Fruit fly (Drosophila melanogaster) whole organism, embryonic: ENCODE results near the gene Rdh.

Source experiments
- ATbp ChIP-seq: fragments of 200-800 bp; sonication (Bioruptor generic); optimal IDR thresholded peaks from 2 replicates; lab custom pipeline; 2017; ENCODE audit warnings: missing biosample characterization, mild to moderate bottlenecking, missing genetic modification characterization, missing genetic modification reagents
- Asciz ChIP-seq: fragments of 200-800 bp; sonication (Bioruptor generic); optimal IDR thresholded peaks from 2 replicates; lab custom pipeline; 2017; ENCODE audit warnings: missing biosample characterization, mild to moderate bottlenecking, missing genetic modification characterization, missing genetic modification reagents
- Bgb ChIP-seq: fragments of 200-800 bp; sonication (Bioruptor generic); IDR thresholded peaks from 2 replicates; pipeline ENCODE4 v1.3.6; 2022; ENCODE audit warnings: missing biosample characterization, missing genetic modification characterization; ENCODE audit not compliant: partially characterized antibody
- CG12659 ChIP-seq: fragments of 200-800 bp; sonication (Bioruptor generic); optimal IDR thresholded peaks from 3 replicates; lab custom pipeline; 2017; ENCODE audit warnings: mild to moderate bottlenecking, missing biosample characterization, missing genetic modification reagents, missing genetic modification characterization
- CG12769 ChIP-seq: fragments of 200-800 bp; sonication (Bioruptor generic); optimal IDR thresholded peaks from 2 replicates; lab custom pipeline; 2019; ENCODE audit warnings: missing biosample characterization, mild to moderate bottlenecking, missing genetic modification characterization, moderate library complexity
- CG13123 ChIP-seq: fragments of 200-800 bp; sonication (Bioruptor generic); optimal IDR thresholded peaks from 2 replicates; lab custom pipeline; 2016; ENCODE audit warnings: missing biosample characterization, missing genetic modification characterization
- CG13775 ChIP-seq: fragments of 200-800 bp; sonication (Bioruptor generic); optimal IDR thresholded peaks from 3 replicates; lab custom pipeline; 2017; ENCODE audit warnings: missing biosample characterization, mild to moderate bottlenecking, missing genetic modification characterization
- CG16813 ChIP-seq: fragments of 200-800 bp; sonication (Bioruptor generic); IDR thresholded peaks from 3 replicates; pipeline ENCODE4 v1.3.6; 2022; ENCODE audit warnings: missing biosample characterization, missing genetic modification characterization; ENCODE audit not compliant: partially characterized antibody
- CG17612 ChIP-seq: fragments of 200-800 bp; sonication (Bioruptor generic); IDR thresholded peaks from 2 replicates; pipeline ENCODE4 v1.3.6; 2022; ENCODE audit warnings: missing biosample characterization, missing genetic modification characterization
- CG1832 ChIP-seq: fragments of 200-800 bp; sonication (Bioruptor generic); optimal IDR thresholded peaks from 2 replicates; lab custom pipeline; 2017; ENCODE audit warnings: missing biosample characterization, mild to moderate bottlenecking, missing genetic modification characterization, inconsistent platforms
- CG2712 ChIP-seq: fragments of 200-800 bp; optimal IDR thresholded peaks from 3 replicates; lab custom pipeline; 2019; ENCODE audit warnings: missing biosample characterization, mild to moderate bottlenecking, missing genetic modification characterization, moderate library complexity
- CG42726 ChIP-seq: fragments of 200-800 bp; sonication (Bioruptor generic); IDR thresholded peaks from 2 replicates; pipeline ENCODE4 v1.3.6; 2022; ENCODE audit warnings: missing biosample characterization, missing genetic modification characterization; ENCODE audit not compliant: partially characterized antibody
- CG7357 ChIP-seq: fragments of 200-800 bp; sonication (Bioruptor generic); IDR thresholded peaks from 3 replicates; pipeline ENCODE4 v1.3.6; 2022; ENCODE audit warnings: missing biosample characterization, missing genetic modification characterization
- CG9797 ChIP-seq: fragments of 200-800 bp; sonication (Bioruptor generic); optimal IDR thresholded peaks from 3 replicates; lab custom pipeline; 2018; ENCODE audit warnings: missing biosample characterization, mild to moderate bottlenecking, missing genetic modification characterization
- D ChIP-seq, 2 experiments: fragments of 200-800 bp in 1 of 2; fragments of >200 bp in 1 of 2; sonication (Bioruptor generic) in 1 of 2; optimal IDR thresholded peaks; 2 replicates in 1 of 2; 3 replicates in 1 of 2; lab custom pipeline; 2017; ENCODE audit warnings: mild to moderate bottlenecking in 1 of 2, missing biosample characterization in 1 of 2, missing genetic modification characterization in 1 of 2, missing genetic modification reagents in 1 of 2
- D19B ChIP-seq: fragments of 200-800 bp; sonication (Bioruptor generic); optimal IDR thresholded peaks from 2 replicates; lab custom pipeline; 2017; ENCODE audit warnings: missing biosample characterization, mild to moderate bottlenecking, missing genetic modification characterization
- Dip3 ChIP-seq: fragments of 200-800 bp; sonication (Bioruptor generic); optimal IDR thresholded peaks from 3 replicates; lab custom pipeline; 2016; ENCODE audit warnings: missing biosample characterization, missing genetic modification characterization
- Ets65A ChIP-seq: fragments of 200-800 bp; sonication (Bioruptor generic); peaks from one replicate; lab custom pipeline; 2016; ENCODE audit warnings: missing biosample characterization, missing genetic modification characterization
- H15 ChIP-seq: fragments of 200-800 bp; sonication (Bioruptor generic); IDR thresholded peaks from 3 replicates; pipeline ENCODE4 v1.3.6; 2022; ENCODE audit warnings: missing biosample characterization, missing genetic modification characterization
- Hr3 ChIP-seq: fragments of 200-800 bp; sonication (Bioruptor generic); optimal IDR thresholded peaks from 3 replicates; lab custom pipeline; 2016; ENCODE audit warnings: missing biosample characterization, missing genetic modification characterization
- Hr51 ChIP-seq, 2 experiments: fragments of 200-800 bp; sonication (Bioruptor generic); optimal IDR thresholded peaks; 2 replicates in 1 of 2; 3 replicates in 1 of 2; lab custom pipeline; 2016 to 2018; ENCODE audit warnings: missing biosample characterization in 2 of 2, missing genetic modification characterization in 2 of 2, mild to moderate bottlenecking in 1 of 2, moderate library complexity in 1 of 2
- Nf-YB ChIP-seq: fragments of 200-800 bp; sonication (Bioruptor generic); optimal IDR thresholded peaks from 3 replicates; lab custom pipeline; 2019; ENCODE audit warnings: missing biosample characterization, mild to moderate bottlenecking, missing genetic modification characterization, moderate library complexity
- Nf-YC ChIP-seq: fragments of 200-800 bp; optimal IDR thresholded peaks from 3 replicates; lab custom pipeline; 2019; ENCODE audit warnings: missing biosample characterization, mild to moderate bottlenecking, missing genetic modification characterization, moderate library complexity
- NfI ChIP-seq: fragments of 200-800 bp; sonication (Bioruptor generic); optimal IDR thresholded peaks from 3 replicates; lab custom pipeline; 2018; ENCODE audit warnings: missing biosample characterization, mild to moderate bottlenecking, missing genetic modification characterization, moderate library complexity
- Oaz ChIP-seq: fragments of 200-800 bp; sonication (Bioruptor generic); IDR thresholded peaks from 2 replicates; pipeline ENCODE4 v1.3.6; 2022; ENCODE audit warnings: missing biosample characterization, missing genetic modification characterization
- Ptx1 ChIP-seq: fragments of 200-800 bp; sonication (Bioruptor generic); IDR thresholded peaks from 2 replicates; pipeline ENCODE4 v1.3.6; 2022; ENCODE audit warnings: missing biosample characterization, missing genetic modification characterization
- amos ChIP-seq: fragments of 200-800 bp; sonication (Bioruptor generic); IDR thresholded peaks from 2 replicates; pipeline ENCODE4 v1.3.6; 2022; ENCODE audit warnings: missing biosample characterization, missing genetic modification characterization; ENCODE audit not compliant: partially characterized antibody
- bbx ChIP-seq: fragments of 200-800 bp; sonication (Bioruptor generic); IDR thresholded peaks from 2 replicates; pipeline ENCODE4 v1.3.6; 2022; ENCODE audit warnings: missing biosample characterization, missing genetic modification characterization; ENCODE audit not compliant: partially characterized antibody
- bcd ChIP-seq: fragments of 200-800 bp; sonication (Bioruptor generic); optimal IDR thresholded peaks from 2 replicates; lab custom pipeline; 2017; ENCODE audit warnings: missing biosample characterization, mild to moderate bottlenecking, missing genetic modification characterization
- cad ChIP-seq: fragments of >200 bp; optimal IDR thresholded peaks from 2 replicates; lab custom pipeline; 2017; ENCODE audit warnings: missing biosample characterization, missing genetic modification characterization
- cg ChIP-seq: fragments of 200-800 bp; sonication (Bioruptor generic); optimal IDR thresholded peaks from 3 replicates; lab custom pipeline; 2019; ENCODE audit warnings: missing biosample characterization, mild to moderate bottlenecking, missing genetic modification characterization, moderate library complexity
- chm ChIP-seq: fragments of 200-800 bp; sonication (Bioruptor generic); IDR thresholded peaks from 2 replicates; pipeline ENCODE4 v1.3.6; 2022; ENCODE audit warnings: missing biosample characterization, missing genetic modification characterization
- fd102C ChIP-seq: fragments of 200-800 bp; sonication (Bioruptor generic); optimal IDR thresholded peaks from 2 replicates; lab custom pipeline; 2018; ENCODE audit warnings: missing biosample characterization, mild to moderate bottlenecking, missing genetic modification characterization, moderate library complexity
- gem ChIP-seq: fragments of 200-800 bp; sonication (Bioruptor generic); optimal IDR thresholded peaks from 2 replicates; lab custom pipeline; 2019; ENCODE audit warnings: missing biosample characterization, mild to moderate bottlenecking, missing genetic modification characterization, moderate library complexity
- gfzf ChIP-seq: fragments of 200-800 bp; sonication (Bioruptor generic); optimal IDR thresholded peaks from 2 replicates; lab custom pipeline; 2016; ENCODE audit warnings: missing biosample characterization, mild to moderate bottlenecking, missing genetic modification characterization, moderate library complexity
- insv ChIP-seq, 2 experiments: fragments of 200-800 bp; sonication (Bioruptor generic); optimal IDR thresholded peaks; 3 replicates each; lab custom pipeline; 2016 to 2018; ENCODE audit warnings: missing biosample characterization in 2 of 2, missing genetic modification characterization in 2 of 2
- kah ChIP-seq: fragments of 200-800 bp; sonication (Bioruptor generic); optimal IDR thresholded peaks from 2 replicates; lab custom pipeline; 2018; ENCODE audit warnings: missing biosample characterization, mild to moderate bottlenecking, missing genetic modification characterization
- lab ChIP-seq: fragments of 200-800 bp; sonication (Bioruptor generic); optimal IDR thresholded peaks from 3 replicates; lab custom pipeline; 2017; ENCODE audit warnings: missing biosample characterization, missing genetic modification characterization, mild to moderate bottlenecking, moderate library complexity, missing genetic modification reagents
- mam ChIP-seq: fragments of 200-800 bp; sonication (Bioruptor generic); optimal IDR thresholded peaks from 3 replicates; lab custom pipeline; 2016; ENCODE audit warnings: missing biosample characterization, missing genetic modification characterization
- mld ChIP-seq: fragments of 200-800 bp; sonication (Bioruptor generic); IDR thresholded peaks from 3 replicates; pipeline ENCODE4 v1.3.6; 2022; ENCODE audit warnings: missing biosample characterization, missing genetic modification characterization; ENCODE audit not compliant: partially characterized antibody
- nom ChIP-seq: fragments of 200-800 bp; sonication (Bioruptor generic); optimal IDR thresholded peaks from 2 replicates; lab custom pipeline; 2017; ENCODE audit warnings: missing biosample characterization, missing genetic modification characterization, mild to moderate bottlenecking, moderate library complexity, missing genetic modification reagents
- pan ChIP-seq, 4 experiments: fragments of >200 bp in 3 of 4; fragments of 200-800 bp in 1 of 4; sonication (Bioruptor generic) in 1 of 4; optimal IDR thresholded peaks in 3 of 4; IDR thresholded peaks in 1 of 4; 2 replicates each; pipeline versions ENCODE4 v1.3.6 to Lab custom; 2017 to 2022; ENCODE audit warnings: missing biosample characterization in 2 of 4, missing genetic modification characterization in 2 of 4, mixed read lengths in 1 of 4
- phol ChIP-seq: fragments of 200-800 bp; sonication (Bioruptor generic); optimal IDR thresholded peaks from 3 replicates; lab custom pipeline; 2018; ENCODE audit warnings: missing biosample characterization, mild to moderate bottlenecking, missing genetic modification characterization, moderate library complexity
- scrt ChIP-seq: fragments of 200-800 bp; sonication (Bioruptor generic); optimal IDR thresholded peaks from 2 replicates; lab custom pipeline; 2018; ENCODE audit warnings: missing biosample characterization, mild to moderate bottlenecking, missing genetic modification characterization, moderate library complexity
- sug ChIP-seq: fragments of 200-800 bp; optimal IDR thresholded peaks from 2 replicates; lab custom pipeline; 2019; ENCODE audit warnings: missing biosample characterization, mild to moderate bottlenecking, missing genetic modification characterization, moderate library complexity
- trh ChIP-seq: fragments of 200-800 bp; sonication (Bioruptor generic); optimal IDR thresholded peaks from 2 replicates; lab custom pipeline; 2016; ENCODE audit warnings: missing biosample characterization, missing genetic modification characterization
- wor ChIP-seq: fragments of 200-800 bp; sonication (Bioruptor generic); IDR thresholded peaks from 2 replicates; pipeline ENCODE4 v1.3.6; 2022; ENCODE audit warnings: missing biosample characterization, missing genetic modification characterization

Rdh gene

DNA sequence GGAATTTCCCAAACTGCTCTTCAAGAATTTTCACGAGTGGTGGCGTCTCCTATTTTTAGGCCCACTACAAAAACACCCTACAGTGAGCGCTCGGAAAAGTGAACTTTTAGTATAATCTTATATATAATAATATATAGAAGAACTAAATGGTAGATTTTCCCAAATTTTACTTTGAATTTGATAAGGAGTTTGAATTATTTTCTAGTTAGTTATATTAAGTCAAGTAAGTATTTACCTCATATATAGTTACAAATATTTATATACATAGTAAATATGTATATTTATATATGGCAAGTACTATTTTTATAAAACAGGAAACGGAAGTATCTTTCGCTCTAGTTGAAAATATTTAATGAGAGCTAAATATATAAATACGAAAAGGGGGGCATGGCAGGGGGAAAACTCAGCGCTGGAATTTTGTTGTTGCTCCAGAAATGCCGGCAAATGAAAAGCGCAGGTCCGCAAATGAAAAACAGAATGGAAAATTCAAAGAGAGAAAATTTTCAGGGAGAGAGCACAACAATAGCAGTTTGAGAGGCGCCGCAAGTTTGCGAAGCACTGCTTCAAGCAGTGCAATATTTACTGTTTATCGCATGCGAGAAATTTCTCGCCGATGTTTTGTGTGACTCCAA is 36.3 kb upstream of the Rdh start (continued):
- TF ChIP-seq CG13123 (GFP tag; lab: Kevin White, UChicago) (no peak), ATbp (GFP tag; lab: Kevin White, UChicago) (peak; percentile 39), bbx (GFP tag; lab: Robert Waterston, UW) (peak; percentile 78), NfI (GFP tag; lab: Kevin White, UChicago) (peak; percentile 52), gfzf (GFP tag; lab: Kevin White, UChicago) (no peak), CG13775 (GFP tag; lab: Kevin White, UChicago) (peak; percentile 16), gem (tag; lab: Kevin White, UChicago) (peak; percentile 70), cad (GFP tag; lab: Kevin White, UChicago) (peak; percentile 99), scrt (GFP tag; lab: Kevin White, UChicago) (peak; percentile 31), pan (optimal IDR thresholded peaks at IDR 0.05; lab: Kevin White, UChicago) (no peak), pan (GFP tag; optimal IDR thresholded peaks at IDR 0.05 in 1 of 2, IDR thresholded peaks at IDR 0.05 in 1 of 2) (peak in 1 of 2 experiments; percentile 22), Ptx1 (0 out of 2 replicates have a peak, but pooled peaks have one; percentile 6), bcd (GFP tag; lab: Kevin White, UChicago) (peak; percentile 7), sug (peak; percentile 13), CG12659 (GFP tag; lab: Kevin White, UChicago) (peak; percentile 9), insv (GFP tag; optimal IDR thresholded peaks at IDR 0.05; lab: Kevin White, UChicago) (no peak), amos (GFP tag; lab: Robert Waterston, UW) (peak; percentile 75), Dip3 (no peak), Nf-YC (tag; lab: Kevin White, UChicago) (peak; percentile 53), mam (GFP tag; lab: Kevin White, UChicago) (no peak), CG16813 (GFP tag; lab: Robert Waterston, UW) (peak; percentile 52; the same call in 2 of the 3 replicates), CG9797 (GFP tag; lab: Kevin White, UChicago) (no peak), CG12769 (peak; percentile 49), fd102C (no peak), mld (GFP tag; lab: Robert Waterston, UW) (no peak), CG42726 (GFP tag; lab: Robert Waterston, UW) (peak; percentile 81), cg (GFP tag; lab: Kevin White, UChicago) (no peak), Bgb (peak; percentile 84), CG17612 (GFP tag; lab: Robert Waterston, UW) (0 out of 2 replicates have a peak, but pooled peaks have one; percentile 11), CG1832 (GFP tag; lab: Kevin White, UChicago) (no peak), lab (GFP tag; lab: Kevin White, UChicago) (no peak), Nf-YB (GFP tag; lab: Kevin White, UChicago) (peak; percentile 32), Oaz (GFP tag; lab: Robert Waterston, UW) (no peak), CG2712 (tag; lab: Kevin White, UChicago) (peak; percentile 70), chm (GFP tag; lab: Robert Waterston, UW) (no peak), nom (GFP tag; lab: Kevin White, UChicago) (no peak), kah (peak; percentile 0), trh (GFP tag; lab: Kevin White, UChicago) (no peak), Ets65A (GFP tag; lab: Kevin White, UChicago) (no peak), CG7357 (GFP tag; lab: Robert Waterston, UW) (no peak), Hr51 (GFP tag; optimal IDR thresholded peaks at IDR 0.05; lab: Kevin White, UChicago) (peak in 1 of 2 experiments; percentile 47), H15 (GFP tag; lab: Robert Waterston, UW) (peak; percentile 52; the same call in 2 of the 3 replicates), D19B (GFP tag; lab: Kevin White, UChicago) (no peak), Hr3 (GFP tag; lab: Kevin White, UChicago) (no peak), D (optimal IDR thresholded peaks at IDR 0.05; lab: Kevin White, UChicago) (no peak), D (GFP tag; optimal IDR thresholded peaks at IDR 0.05; lab: Kevin White, UChicago) (peak; percentile 1), Asciz (peak; percentile 42), wor (GFP tag; lab: Robert Waterston, UW) (no peak), phol (tag; lab: Kevin White, UChicago) (peak; percentile 16)
